Worm (Caenorhabditis elegans): ENCODE data around the gene snrp-40.1.

ce11 chrX:11266711-11267110 is 32.9 kb downstream of the snrp-40.1 start, which contains the start of gene C03A3.9:
- TF ChIP-seq tbx-11 (GFP tag; IDR thresholded peaks at IDR 0.05) (no peak), hmg-4 (GFP tag; optimal IDR thresholded peaks at IDR 0.05) (no peak), pes-1 (GFP tag; IDR thresholded peaks at IDR 0.05) (no peak), ama-1 (optimal IDR thresholded peaks at IDR 0.05) (no peak), scrt-1 (GFP tag; IDR thresholded peaks at IDR 0.05) (no peak)
